Worm (Caenorhabditis elegans) whole organism, L4 larva: ENCODE data around the gene ZK1098.12.

ENCODE experiments used
- F26F4.8 ChIP-seq: fragments of 200-800 bp; sonication (Bioruptor generic); conservative IDR thresholded peaks from 2 replicates; pipeline ENCODE4 v1.3.6; 2022; ENCODE audit warnings: missing genetic modification characterization, missing compliant biosample characterization
- F44E2.7 ChIP-seq: fragments of 200-800 bp; sonication (Bioruptor generic); IDR thresholded peaks from 2 replicates; pipeline ENCODE4 v2.1.2; 2022; ENCODE audit warnings: missing genetic modification characterization, missing compliant biosample characterization
- F49E8.2 ChIP-seq: sonication (generic microtip); optimal IDR thresholded peaks from 2 replicates; lab custom pipeline; 2016; ENCODE audit warnings: missing compliant biosample characterization, mild to moderate bottlenecking, missing genetic modification characterization, borderline replicate concordance
- R02D3.7 ChIP-seq: fragments of 150-350 bp; sonication (generic microtip); optimal IDR thresholded peaks from 3 replicates; lab custom pipeline; 2014; ENCODE audit warnings: missing biosample characterization, missing genetic modification characterization
- T20F7.1 ChIP-seq: fragments of 200-800 bp; sonication (Bioruptor generic); optimal IDR thresholded peaks from 2 replicates; lab custom pipeline; 2018; ENCODE audit warnings: mild to moderate bottlenecking, missing genetic modification characterization, missing compliant biosample characterization
- T26A8.4 ChIP-seq: fragments of 200-800 bp; sonication (Bioruptor generic); IDR thresholded peaks from 2 replicates; pipeline ENCODE4 v1.3.6; 2022; ENCODE audit warnings: missing genetic modification characterization, missing compliant biosample characterization
- Y75B8A.6 ChIP-seq: fragments of 200-800 bp; sonication (Bioruptor generic); IDR thresholded peaks from 2 replicates; pipeline ENCODE4 v1.3.6; 2022; ENCODE audit warnings: missing genetic modification reagents, missing genetic modification characterization, missing compliant biosample characterization
- ZK337.2 ChIP-seq: fragments of 200-800 bp; sonication (Bioruptor generic); IDR thresholded peaks from 2 replicates; pipeline ENCODE4 v1.3.6; 2022; ENCODE audit warnings: missing genetic modification reagents, missing genetic modification characterization, missing compliant biosample characterization
- ZK546.5 ChIP-seq, 2 experiments: sonication (generic microtip); optimal IDR thresholded peaks; 2 replicates each; lab custom pipeline; 2017; ENCODE audit warnings: missing biosample characterization in 2 of 2, missing genetic modification characterization in 2 of 2
- aly-2 ChIP-seq: sonication (generic microtip); optimal IDR thresholded peaks from 2 replicates; lab custom pipeline; 2018; ENCODE audit warnings: missing biosample characterization, missing genetic modification characterization
- ama-1 ChIP-seq: fragments of 150-350 bp; optimal IDR thresholded peaks from 2 replicates; lab custom pipeline; 2014; ENCODE audit warnings: inconsistent platforms, mixed read lengths
- arid-1 ChIP-seq: fragments of 200-800 bp; sonication (Bioruptor generic); conservative IDR thresholded peaks from 2 replicates; pipeline ENCODE4 v1.3.6; 2022; ENCODE audit warnings: missing genetic modification reagents, missing genetic modification characterization, missing compliant biosample characterization
- attf-4 ChIP-seq: sonication (generic microtip); optimal IDR thresholded peaks from 3 replicates; lab custom pipeline; 2017; ENCODE audit warnings: missing biosample characterization, missing genetic modification characterization
- ceh-28 ChIP-seq: fragments of 150-350 bp; optimal IDR thresholded peaks from 2 replicates; lab custom pipeline; 2014; ENCODE audit warnings: missing biosample characterization, missing genetic modification reagents, missing genetic modification characterization
- ceh-32 ChIP-seq: sonication (generic microtip); optimal IDR thresholded peaks from 2 replicates; lab custom pipeline; 2016; ENCODE audit warnings: mild to moderate bottlenecking, missing genetic modification characterization, missing compliant biosample characterization; ENCODE audit not compliant: poor library complexity
- ceh-82 ChIP-seq: sonication (generic microtip); optimal IDR thresholded peaks from 2 replicates; lab custom pipeline; 2017; ENCODE audit warnings: missing biosample characterization, missing genetic modification characterization
- ctbp-1 ChIP-seq: fragments of 200-800 bp; sonication (Bioruptor generic); IDR thresholded peaks from 2 replicates; pipeline ENCODE4 v1.3.6; 2022; ENCODE audit warnings: missing genetic modification reagents, missing genetic modification characterization, missing compliant biosample characterization
- daf-12 ChIP-seq: fragments of 150-350 bp; optimal IDR thresholded peaks from 2 replicates; lab custom pipeline; 2014; ENCODE audit warnings: missing biosample characterization, missing genetic modification reagents, missing genetic modification characterization
- daf-8 ChIP-seq: fragments of 200-800 bp; sonication (Bioruptor generic); IDR thresholded peaks from 2 replicates; pipeline ENCODE4 v1.3.6; 2022; ENCODE audit warnings: missing genetic modification characterization, missing compliant biosample characterization
- dmd-9 ChIP-seq: fragments of 200-800 bp; sonication (Bioruptor generic); IDR thresholded peaks from 2 replicates; pipeline ENCODE4 v1.3.6; 2022; ENCODE audit warnings: missing genetic modification reagents, missing genetic modification characterization, missing compliant biosample characterization
- egl-27 ChIP-seq: sonication (generic microtip); optimal IDR thresholded peaks from 3 replicates; lab custom pipeline; 2017; ENCODE audit warnings: missing biosample characterization, missing genetic modification reagents, missing genetic modification characterization
- hif-1 ChIP-seq, 2 experiments: sonication (generic microtip); optimal IDR thresholded peaks; 2 replicates each; lab custom pipeline; 2016 to 2017; ENCODE audit warnings: missing compliant biosample characterization in 2 of 2, missing genetic modification characterization in 2 of 2, missing genetic modification reagents in 2 of 2, missing genotype in 2 of 2, mild to moderate bottlenecking in 1 of 2
- hlh-30 ChIP-seq: sonication (generic microtip); optimal IDR thresholded peaks from 2 replicates; lab custom pipeline; 2017; ENCODE audit warnings: antibody characterized with exemption, mild to moderate bottlenecking, missing genetic modification characterization, missing compliant biosample characterization; ENCODE audit not compliant: insufficient read depth
- hmg-1.1 ChIP-seq: fragments of 200-800 bp; sonication (Bioruptor generic); IDR thresholded peaks from 2 replicates; pipeline ENCODE4 v1.3.6; 2022; ENCODE audit warnings: missing genetic modification reagents, missing genetic modification characterization, missing compliant biosample characterization
- jun-1 ChIP-seq: fragments of 150-350 bp; optimal IDR thresholded peaks from 2 replicates; lab custom pipeline; 2014; ENCODE audit warnings: missing biosample characterization, missing genetic modification reagents, missing genetic modification characterization
- lim-7 ChIP-seq: fragments of 200-800 bp; sonication (Bioruptor generic); IDR thresholded peaks from 2 replicates; pipeline ENCODE4 v1.3.6; 2022; ENCODE audit warnings: missing genetic modification characterization, missing compliant biosample characterization
- lin-13 ChIP-seq: fragments of 150-350 bp; optimal IDR thresholded peaks from 2 replicates; lab custom pipeline; 2014; ENCODE audit warnings: missing biosample characterization, missing genetic modification reagents, missing genetic modification characterization
- lin-38 ChIP-seq: fragments of 200-800 bp; sonication (Bioruptor generic); IDR thresholded peaks from 2 replicates; pipeline ENCODE4 v1.3.6; 2022; ENCODE audit warnings: missing genetic modification reagents, missing genetic modification characterization, missing compliant biosample characterization
- lir-3 ChIP-seq: sonication (generic microtip); optimal IDR thresholded peaks from 2 replicates; lab custom pipeline; 2016; ENCODE audit warnings: mild to moderate bottlenecking, missing genetic modification characterization, missing compliant biosample characterization
- madf-5 ChIP-seq, 2 experiments: fragments of 200-800 bp; sonication (Bioruptor generic); IDR thresholded peaks; 2 replicates each; pipeline ENCODE4 v1.3.6; 2022; ENCODE audit warnings: missing compliant biosample characterization in 2 of 2, missing genetic modification characterization in 2 of 2
- madf-9 ChIP-seq: fragments of 200-800 bp; sonication (Bioruptor generic); conservative IDR thresholded peaks from 2 replicates; pipeline ENCODE4 v1.3.6; 2022; ENCODE audit warnings: missing genetic modification reagents, missing genetic modification characterization, missing compliant biosample characterization
- mdl-1 ChIP-seq, 2 experiments: fragments of 150-350 bp in 1 of 2; sonication (generic microtip) in 1 of 2; optimal IDR thresholded peaks; 2 replicates each; lab custom pipeline; 2014 to 2017; ENCODE audit warnings: missing biosample characterization in 2 of 2, missing genetic modification characterization in 2 of 2
- mdt-29 ChIP-seq: fragments of 200-800 bp; sonication (Bioruptor generic); IDR thresholded peaks from 2 replicates; pipeline ENCODE4 v1.3.6; 2022; ENCODE audit warnings: missing genetic modification reagents, missing genetic modification characterization, missing compliant biosample characterization
- mep-1 ChIP-seq: fragments of 150-350 bp; sonication (generic microtip); optimal IDR thresholded peaks from 3 replicates; lab custom pipeline; 2014; ENCODE audit warnings: missing biosample characterization, missing genetic modification characterization
- mxl-3 ChIP-seq: fragments of 200-800 bp; sonication (Bioruptor generic); optimal IDR thresholded peaks from 2 replicates; lab custom pipeline; 2018; ENCODE audit warnings: mild to moderate bottlenecking, missing genetic modification characterization, missing compliant biosample characterization
- nhr-10 ChIP-seq: fragments of 150-350 bp; optimal IDR thresholded peaks from 2 replicates; lab custom pipeline; 2014; ENCODE audit warnings: missing biosample characterization, missing genetic modification characterization
- nhr-25 ChIP-seq: sonication (generic microtip); optimal IDR thresholded peaks from 2 replicates; lab custom pipeline; 2017; ENCODE audit warnings: missing genetic modification characterization, mild to moderate bottlenecking, missing compliant biosample characterization, antibody characterized with exemption, moderate library complexity, borderline replicate concordance; ENCODE audit not compliant: insufficient read depth
- nhr-28 ChIP-seq: fragments of 150-350 bp; optimal IDR thresholded peaks from 2 replicates; lab custom pipeline; 2014; ENCODE audit warnings: missing biosample characterization, missing genetic modification characterization
- pha-4 ChIP-seq, 2 experiments: fragments of 150-350 bp in 1 of 2; fragments of 200-800 bp in 1 of 2; sonication (Bioruptor generic) in 1 of 2; IDR thresholded peaks in 1 of 2; optimal IDR thresholded peaks in 1 of 2; 2 replicates each; pipeline versions ENCODE4 v1.3.6 to Lab custom; 2014 to 2022; ENCODE audit warnings: missing genetic modification characterization in 2 of 2, missing genetic modification reagents in 2 of 2, missing biosample characterization in 1 of 2, missing compliant biosample characterization in 1 of 2
- php-3 ChIP-seq: fragments of 200-800 bp; sonication (Bioruptor generic); IDR thresholded peaks from 2 replicates; pipeline ENCODE4 v1.3.6; 2022; ENCODE audit warnings: missing genetic modification reagents, missing genetic modification characterization, missing compliant biosample characterization
- pqm-1 ChIP-seq: sonication (generic microtip); optimal IDR thresholded peaks from 2 replicates; lab custom pipeline; 2017; ENCODE audit warnings: missing biosample characterization, missing genetic modification characterization
- rbr-2 ChIP-seq: sonication (generic microtip); optimal IDR thresholded peaks from 2 replicates; lab custom pipeline; 2016; ENCODE audit warnings: missing genotype, missing genetic modification characterization, missing compliant biosample characterization
- sdz-12 ChIP-seq: fragments of 200-800 bp; sonication (Bioruptor generic); optimal IDR thresholded peaks from 2 replicates; lab custom pipeline; 2018; ENCODE audit warnings: mild to moderate bottlenecking, missing genetic modification characterization, missing compliant biosample characterization
- snpc-4 ChIP-seq: fragments of 150-350 bp; optimal IDR thresholded peaks from 2 replicates; lab custom pipeline; 2014; ENCODE audit warnings: missing biosample characterization, missing genetic modification characterization
- tag-97 ChIP-seq: fragments of 200-800 bp; sonication (Bioruptor generic); IDR thresholded peaks from 2 replicates; pipeline ENCODE4 v1.3.6; 2022; ENCODE audit warnings: missing genetic modification characterization, missing compliant biosample characterization
- tra-1 ChIP-seq: fragments of 200-800 bp; sonication (Bioruptor generic); IDR thresholded peaks from 2 replicates; pipeline ENCODE4 v1.3.6; 2022; ENCODE audit warnings: missing genetic modification reagents, missing genetic modification characterization, missing compliant biosample characterization
- zfp-2 ChIP-seq: sonication (generic microtip); optimal IDR thresholded peaks from 2 replicates; lab custom pipeline; 2016; ENCODE audit warnings: mild to moderate bottlenecking, missing genetic modification characterization, missing compliant biosample characterization
- zip-11 ChIP-seq: fragments of 200-800 bp; sonication (Bioruptor generic); IDR thresholded peaks from 2 replicates; pipeline ENCODE4 v1.3.6; 2022; ENCODE audit warnings: missing genetic modification characterization, missing compliant biosample characterization
- ztf-11 ChIP-seq: fragments of 150-350 bp; optimal IDR thresholded peaks from 2 replicates; lab custom pipeline; 2014; ENCODE audit warnings: missing biosample characterization, missing genetic modification characterization
- ztf-7 ChIP-seq: fragments of 150-350 bp; optimal IDR thresholded peaks from 2 replicates; lab custom pipeline; 2014; ENCODE audit warnings: missing biosample characterization, missing genetic modification characterization

The ZK1098.12 gene

ce11 chrIII:9521410-9522090 lies 23.4 kb upstream of the ZK1098.12 start, which contains the start of the genes clu-1 and prp-40:
Gene clu-1 (minus strand): TSS chrIII:9521460.
Gene prp-40 (plus strand): TSS chrIII:9522075.
- TF ChIP-seq dmd-9 (GFP tag; lab: Robert Waterston, UW) (no peak), nhr-10 (tag; lab: Kevin White, UChicago) (peak; percentile 18), F44E2.7 (GFP tag; lab: Robert Waterston, UW) (no peak), rbr-2 (tag; lab: Kevin White, UChicago) (peak; percentile 91), hmg-1.1 (peak; percentile 80), madf-5 (GFP tag; IDR thresholded peaks at IDR 0.05; lab: Robert Waterston, UW) (no peak), ztf-11 (no peak), F49E8.2 (tag; lab: Kevin White, UChicago) (peak; percentile 24), mdl-1 (tag; optimal IDR thresholded peaks at IDR 0.05; lab: Kevin White, UChicago) (peak in 1 of 2 experiments; percentile 37), nhr-25 (tag; lab: Kevin White, UChicago) (peak; percentile 49), ama-1 (peak; percentile 77), lin-13 (peak; percentile 86), lin-38 (GFP tag; lab: Robert Waterston, UW) (peak; percentile 96), aly-2 (no peak), jun-1 (tag; lab: Kevin White, UChicago) (peak; percentile 45), snpc-4 (peak; percentile 23), egl-27 (tag; lab: Kevin White, UChicago) (no peak), ZK546.5 (tag; optimal IDR thresholded peaks at IDR 0.05; lab: Kevin White, UChicago) (peak in 1 of 2 experiments; percentile 23), T26A8.4 (GFP tag; lab: Robert Waterston, UW) (peak; percentile 67), zip-11 (GFP tag; lab: Robert Waterston, UW) (no peak), Y75B8A.6 (GFP tag; lab: Robert Waterston, UW) (no peak), arid-1 (peak; percentile 58; the same call in 1 of the 2 replicates), tag-97 (no peak), mdt-29 (GFP tag; lab: Robert Waterston, UW) (no peak), daf-8 (no peak), mep-1 (peak; percentile 92), nhr-28 (tag; lab: Kevin White, UChicago) (peak; percentile 64), mxl-3 (GFP tag; lab: Kevin White, UChicago) (peak; percentile 35), T20F7.1 (GFP tag; lab: Kevin White, UChicago) (no peak), php-3 (no peak), attf-4 (tag; lab: Kevin White, UChicago) (no peak), daf-12 (tag; lab: Kevin White, UChicago) (no peak), F26F4.8 (no peak), lir-3 (tag; lab: Kevin White, UChicago) (no peak), madf-9 (GFP tag; lab: Robert Waterston, UW) (0 out of 2 replicates have a peak, but pooled peaks have one; percentile 18), pha-4 (GFP tag; IDR thresholded peaks at IDR 0.05; lab: Robert Waterston, UW) (peak; percentile 25; the same call in 1 of the 2 replicates), pha-4 (tag; optimal IDR thresholded peaks at IDR 0.05; lab: Kevin White, UChicago) (peak; percentile 78), ceh-32 (tag; lab: Kevin White, UChicago) (no peak), zfp-2 (no peak), R02D3.7 (no peak), hlh-30 (peak; percentile 76), ctbp-1 (GFP tag; lab: Robert Waterston, UW) (peak; percentile 48; the same call in 1 of the 2 replicates), sdz-12 (GFP tag; lab: Kevin White, UChicago) (no peak), ceh-82 (tag; lab: Kevin White, UChicago) (no peak), tra-1 (GFP tag; lab: Robert Waterston, UW) (no peak), pqm-1 (no peak), ceh-28 (tag; lab: Kevin White, UChicago) (no peak), ztf-7 (tag; lab: Kevin White, UChicago) (peak; percentile 86), ZK337.2 (GFP tag; lab: Robert Waterston, UW) (no peak), hif-1 (tag; optimal IDR thresholded peaks at IDR 0.05; lab: Kevin White, UChicago) (peak; percentile 49 to 69), lim-7 (no peak)
